Worm (Caenorhabditis elegans) whole organism, L4 larva: ENCODE results near the gene C55A6.6.

Experiments used
- daf-16 ChIP-seq, 3 experiments: sonication (generic microtip); optimal IDR thresholded peaks; 2 replicates each; lab custom pipeline; 2016 to 2017; ENCODE audit warnings: missing genetic modification characterization in 3 of 3, missing genetic modification reagents in 3 of 3, mild to moderate bottlenecking in 2 of 3, missing compliant biosample characterization in 2 of 3, missing biosample characterization in 1 of 3, moderate library complexity in 1 of 3
- dmd-9 ChIP-seq: fragments of 200-800 bp; sonication (Bioruptor generic); IDR thresholded peaks from 2 replicates; pipeline ENCODE4 v1.3.6; 2022; ENCODE audit warnings: missing genetic modification reagents, missing genetic modification characterization, missing compliant biosample characterization
- lin-13 ChIP-seq: fragments of 150-350 bp; optimal IDR thresholded peaks from 2 replicates; lab custom pipeline; 2014; ENCODE audit warnings: missing biosample characterization, missing genetic modification reagents, missing genetic modification characterization
- nhr-10 ChIP-seq: fragments of 150-350 bp; optimal IDR thresholded peaks from 2 replicates; lab custom pipeline; 2014; ENCODE audit warnings: missing biosample characterization, missing genetic modification characterization
- php-3 ChIP-seq: fragments of 200-800 bp; sonication (Bioruptor generic); IDR thresholded peaks from 2 replicates; pipeline ENCODE4 v1.3.6; 2022; ENCODE audit warnings: missing genetic modification reagents, missing genetic modification characterization, missing compliant biosample characterization
- skn-1 ChIP-seq: fragments of 150-350 bp; optimal IDR thresholded peaks from 2 replicates; lab custom pipeline; 2014; ENCODE audit warnings: missing biosample characterization, missing genetic modification characterization

DNA sequence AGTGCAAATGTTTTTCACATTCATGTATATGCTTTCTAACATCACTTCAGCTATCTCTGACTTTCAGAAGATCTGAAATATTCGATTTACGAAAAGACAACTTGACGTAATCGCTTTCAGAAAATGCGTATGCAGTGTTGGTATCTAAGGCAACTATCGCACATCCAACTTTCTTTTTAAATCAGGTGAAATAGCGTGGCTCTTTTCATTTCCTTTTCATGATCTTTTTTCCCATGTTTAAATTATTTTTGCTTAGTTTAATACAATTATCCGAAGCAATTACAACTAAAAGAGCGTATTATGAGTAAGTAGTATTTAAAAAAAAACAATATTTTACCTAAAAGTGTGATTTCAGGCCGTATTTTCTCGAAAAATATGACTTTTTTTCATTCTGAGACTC is 32.3 kb upstream of the C55A6.6 start, which contains the start of gene F38B7.11:
- no peak for TF ChIP-seq nhr-10 (tag; lab: Kevin White, UChicago)
- TF ChIP-seq php-3 (GFP tag; lab: Robert Waterston, UW): no peak
- TF ChIP-seq skn-1 (tag; lab: Kevin White, UChicago): no peak
- TF ChIP-seq daf-16 (GFP tag; optimal IDR thresholded peaks at IDR 0.05; lab: Kevin White, UChicago): no peak
- no peak for TF ChIP-seq daf-16 (tag; optimal IDR thresholded peaks at IDR 0.05; lab: Kevin White, UChicago)
- TF ChIP-seq dmd-9: no peak
- TF ChIP-seq lin-13: no peak
